Fruit fly (Drosophila melanogaster): ENCODE data around the gene Vps45.
A peak's percentile ranks its signal among the peaks of the same experiment; 100 is the strongest.

Vps45 gene

DNA sequence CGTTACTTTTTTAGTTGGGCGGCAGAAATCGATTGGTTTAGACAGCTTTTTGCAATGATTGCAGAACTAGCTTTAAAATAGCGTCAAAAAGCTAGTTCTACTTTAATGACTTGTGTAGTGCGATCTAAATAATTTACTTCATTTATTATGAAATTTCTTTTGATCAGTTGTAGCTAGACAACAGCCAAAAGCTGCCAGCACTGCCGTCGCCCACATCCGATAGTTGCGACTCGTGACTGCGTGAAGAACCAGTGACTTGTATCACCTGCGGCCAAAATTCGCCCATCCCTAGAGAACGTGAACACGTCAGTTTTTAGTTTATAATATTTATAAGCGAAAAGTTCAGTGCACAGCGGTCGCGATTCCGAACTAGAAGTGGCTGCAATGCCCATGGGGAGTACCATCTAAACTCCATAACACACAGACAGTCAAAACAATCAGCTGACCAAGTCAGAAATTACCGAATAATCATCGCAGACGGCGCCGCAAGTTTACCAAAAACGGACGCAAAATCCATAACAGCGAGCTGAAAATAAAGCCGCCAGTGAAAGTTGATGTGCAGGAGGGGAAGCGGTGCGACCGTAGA is 23.0 kb downstream of the Vps45 start, which contains the start of gene P58IPK (continued):
- TF ChIP-seq Abd-B (GFP tag; optimal IDR thresholded peaks at IDR 0.05), result peak; percentile 53
- TF ChIP-seq Gug (GFP tag; IDR thresholded peaks at IDR 0.05), result peak; percentile 89
- TF ChIP-seq tup (GFP tag; optimal IDR thresholded peaks at IDR 0.05), result no peak
- peak; percentile 28 for TF ChIP-seq NC2α (GFP tag; optimal IDR thresholded peaks at IDR 0.05)
- TF ChIP-seq CG14965 (GFP tag; optimal IDR thresholded peaks at IDR 0.05; ENCODE audit: borderline replicate concordance), result no peak
- TF ChIP-seq NfI (GFP tag; optimal IDR thresholded peaks at IDR 0.05), result peak; percentile 65
- no peak for TF ChIP-seq gce (GFP tag; IDR thresholded peaks at IDR 0.05)
- TF ChIP-seq tx (GFP tag; optimal IDR thresholded peaks at IDR 0.05), result peak; percentile 71
- TF ChIP-seq CG34224 (GFP tag; IDR thresholded peaks at IDR 0.05; ENCODE audit: partially characterized antibody), result peak; percentile 92
- TF ChIP-seq Chrac-16 (GFP tag; optimal IDR thresholded peaks at IDR 0.05), result peak; percentile 75
- no peak for TF ChIP-seq psq (GFP tag; optimal IDR thresholded peaks at IDR 0.05)
- no peak for TF ChIP-seq Fer2 (tag; optimal IDR thresholded peaks at IDR 0.05)
- TF ChIP-seq CG33213 (GFP tag; optimal IDR thresholded peaks at IDR 0.05), result peak; percentile 74
- peak; percentile 89 for TF ChIP-seq HLH4C (GFP tag; IDR thresholded peaks at IDR 0.05; ENCODE audit: partially characterized antibody)
- TF ChIP-seq CG1233 (GFP tag; optimal IDR thresholded peaks at IDR 0.05), result peak; percentile 16
- TF ChIP-seq Atf6 (GFP tag; IDR thresholded peaks at IDR 0.05), result no peak; the same call in 1 of the 2 replicates
- TF ChIP-seq bab2 (GFP tag; optimal IDR thresholded peaks at IDR 0.05), result peak; percentile 70
- TF ChIP-seq CG10274 (GFP tag; optimal IDR thresholded peaks at IDR 0.05), result no peak
- no peak for TF ChIP-seq CG31365 (tag; optimal IDR thresholded peaks at IDR 0.05)
- no peak for TF ChIP-seq org-1 (GFP tag; optimal IDR thresholded peaks at IDR 0.05)
- no peak for TF ChIP-seq abd-A (tag; optimal IDR thresholded peaks at IDR 0.05)
- TF ChIP-seq MBD-R2 (GFP tag; IDR thresholded peaks at IDR 0.05), result peak; percentile 79
- TF ChIP-seq CG1792 (GFP tag; optimal IDR thresholded peaks at IDR 0.05), result peak; percentile 53
- no peak for TF ChIP-seq CG12104 (GFP tag; optimal IDR thresholded peaks at IDR 0.05)
- TF ChIP-seq Poxn (GFP tag; IDR thresholded peaks at IDR 0.05), result no peak
- no peak for TF ChIP-seq cato (GFP tag; optimal IDR thresholded peaks at IDR 0.05; ENCODE audit: borderline replicate concordance)
- 0 out of 2 replicates have a peak, but pooled peaks have one; percentile 13 for TF ChIP-seq CG32772 (GFP tag; IDR thresholded peaks at IDR 0.05)
- no peak for TF ChIP-seq CG6813 (GFP tag; optimal IDR thresholded peaks at IDR 0.05)
- peak; percentile 96 for TF ChIP-seq inv (GFP tag; IDR thresholded peaks at IDR 0.05; ENCODE audit: partially characterized antibody)
- TF ChIP-seq Hr51 (GFP tag; optimal IDR thresholded peaks at IDR 0.05), result peak in 1 of 2 experiments; percentile 78
- peak; percentile 65 for TF ChIP-seq CG8944 (GFP tag; optimal IDR thresholded peaks at IDR 0.05)
- peak; percentile 59 for TF ChIP-seq H2.0 (GFP tag; IDR thresholded peaks at IDR 0.05)
- TF ChIP-seq CG15073 (GFP tag; optimal IDR thresholded peaks at IDR 0.05), result no peak
- no peak for TF ChIP-seq CG43689 (GFP tag; IDR thresholded peaks at IDR 0.05)
- TF ChIP-seq Awh (GFP tag; IDR thresholded peaks at IDR 0.05), result no peak
- peak; percentile 87 for TF ChIP-seq lilli (GFP tag; optimal IDR thresholded peaks at IDR 0.05)
- no peak for TF ChIP-seq CG10959 (GFP tag; IDR thresholded peaks at IDR 0.05)
- TF ChIP-seq CG14050 (GFP tag; IDR thresholded peaks at IDR 0.05), result no peak
- peak; percentile 72 for TF ChIP-seq CG17186 (GFP tag; optimal IDR thresholded peaks at IDR 0.05)
- TF ChIP-seq CG17359 (tag; optimal IDR thresholded peaks at IDR 0.05), result peak; percentile 38
- no peak for TF ChIP-seq CG6654 (GFP tag; optimal IDR thresholded peaks at IDR 0.05)
- TF ChIP-seq dimm (GFP tag; IDR thresholded peaks at IDR 0.05), result no peak
- peak; percentile 98 for TF ChIP-seq Ets65A (GFP tag)
- peak in 1 of 2 experiments; percentile 45 for TF ChIP-seq bsh (GFP tag; optimal IDR thresholded peaks at IDR 0.05)
- TF ChIP-seq ssp (GFP tag; IDR thresholded peaks at IDR 0.05), result peak; percentile 76
- TF ChIP-seq fd96Cb (tag; optimal IDR thresholded peaks at IDR 0.05), result peak; percentile 9
- TF ChIP-seq crp (GFP tag; optimal IDR thresholded peaks at IDR 0.05), result peak in 1 of 2 experiments; percentile 52
- peak; percentile 71 for TF ChIP-seq sug (tag; optimal IDR thresholded peaks at IDR 0.05)
- peak; percentile 0 for TF ChIP-seq mirr (GFP tag; optimal IDR thresholded peaks at IDR 0.05)
- no peak for TF ChIP-seq CG8478 (optimal IDR thresholded peaks at IDR 0.05)

All from whole organism, embryonic.